Worm (Caenorhabditis elegans) whole organism, midembryonic: ENCODE data around the gene F16B12.7.

Experiments
- T22C8.4 ChIP-seq: fragments of 200-800 bp; sonication (Bioruptor generic); IDR thresholded peaks from 2 replicates; pipeline ENCODE4 v1.3.6; 2022; ENCODE audit warnings: missing genetic modification characterization, missing compliant biosample characterization
- cog-1 ChIP-seq: sonication (generic microtip); optimal IDR thresholded peaks from 2 replicates; lab custom pipeline; 2016; ENCODE audit warnings: missing genetic modification characterization, missing compliant biosample characterization
- flt-1 ChIP-seq: fragments of 200-800 bp; sonication (Bioruptor generic); IDR thresholded peaks from 2 replicates; pipeline ENCODE4 v1.3.6; 2022; ENCODE audit warnings: missing genetic modification characterization, missing compliant biosample characterization
- klf-2 ChIP-seq: fragments of 200-800 bp; sonication (Bioruptor generic); conservative IDR thresholded peaks from 2 replicates; pipeline ENCODE4 v1.3.6; 2022; ENCODE audit warnings: missing genetic modification reagents, missing genetic modification characterization, missing compliant biosample characterization
- med-1 ChIP-seq: sonication (generic microtip); optimal IDR thresholded peaks from 2 replicates; lab custom pipeline; 2017; ENCODE audit warnings: missing genetic modification characterization, mild to moderate bottlenecking, missing compliant biosample characterization, antibody characterized with exemption, missing genetic modification reagents; ENCODE audit not compliant: insufficient read depth
- ref-1 ChIP-seq: fragments of 200-800 bp; sonication (Bioruptor generic); conservative IDR thresholded peaks from 2 replicates; pipeline ENCODE4 v1.3.6; 2022; ENCODE audit warnings: missing genetic modification reagents, missing genetic modification characterization, missing compliant biosample characterization
- tab-1 ChIP-seq: fragments of 200-800 bp; sonication (Bioruptor generic); IDR thresholded peaks from 2 replicates; pipeline ENCODE4 v1.3.6; 2022; ENCODE audit warnings: missing genetic modification characterization, missing compliant biosample characterization
- ztf-23 ChIP-seq: fragments of 200-800 bp; sonication (Bioruptor generic); IDR thresholded peaks from 2 replicates; pipeline ENCODE4 v1.3.6; 2022; ENCODE audit warnings: missing genetic modification reagents, missing genetic modification characterization, missing compliant biosample characterization
- ztf-29 ChIP-seq: fragments of 200-800 bp; sonication (Bioruptor generic); IDR thresholded peaks from 2 replicates; pipeline ENCODE4 v1.3.6; 2022; ENCODE audit warnings: missing genetic modification reagents, missing genetic modification characterization, missing compliant biosample characterization

F16B12.7 gene

ce11 chrX:14147400-14147799 lies 39.1 kb downstream of the F16B12.7 start, which contains the start of gene akt-2:
Gene akt-2 (plus strand): TSS chrX:14147700.
- TF ChIP-seq ztf-23 (GFP tag; lab: Robert Waterston, UW) (no peak), tab-1 (GFP tag; lab: Robert Waterston, UW) (no peak), ztf-29 (GFP tag; lab: Robert Waterston, UW) (no peak), klf-2 (GFP tag; lab: Robert Waterston, UW) (no peak), med-1 (GFP tag; lab: Kevin White, UChicago) (no peak), ref-1 (no peak), T22C8.4 (no peak), cog-1 (tag; lab: Kevin White, UChicago) (no peak), flt-1 (GFP tag; lab: Robert Waterston, UW) (no peak)

- TF ChIP-seq klf-2 (GFP tag; lab: Robert Waterston, UW) (no peak), flt-1 (GFP tag; lab: Robert Waterston, UW) (no peak), T22C8.4 (no peak), cog-1 (tag; lab: Kevin White, UChicago) (no peak), ztf-23 (GFP tag; lab: Robert Waterston, UW) (no peak), med-1 (GFP tag; lab: Kevin White, UChicago) (no peak), ztf-29 (GFP tag; lab: Robert Waterston, UW) (no peak)
These were observed 44.3 kb downstream of the F16B12.7 start for ce11 chrX:14152644-14153043.

- no peak for TF ChIP-seq med-1 (GFP tag; lab: Kevin White, UChicago)
- TF ChIP-seq flt-1 (GFP tag; lab: Robert Waterston, UW), result no peak
- no peak for TF ChIP-seq tab-1 (GFP tag; lab: Robert Waterston, UW)
- no peak for TF ChIP-seq T22C8.4
- no peak for TF ChIP-seq ztf-23 (GFP tag; lab: Robert Waterston, UW)
- TF ChIP-seq cog-1 (tag; lab: Kevin White, UChicago), result no peak
- TF ChIP-seq ref-1, result no peak
- no peak for TF ChIP-seq klf-2 (GFP tag; lab: Robert Waterston, UW)
- TF ChIP-seq ztf-29 (GFP tag; lab: Robert Waterston, UW), result no peak
These were observed 48.6 kb downstream of the F16B12.7 start, which contains the start of gene ceh-90 for ce11 chrX:14156913-14157312. Gene ceh-90 (minus strand): TSS chrX:14157013.
